Worm (Caenorhabditis elegans) whole organism, L4/young adult: ENCODE data around the gene nsph-3.2.

ENCODE experiments used
- W03F9.2 ChIP-seq: fragments of 150-350 bp; optimal IDR thresholded peaks from 2 replicates; lab custom pipeline; 2014; ENCODE audit warnings: missing biosample characterization, missing genetic modification characterization
- dao-5 ChIP-seq: sonication (generic microtip); optimal IDR thresholded peaks from 2 replicates; lab custom pipeline; 2016; ENCODE audit warnings: missing genotype, missing genetic modification characterization, moderate library complexity, missing compliant biosample characterization
- him-1 ChIP-seq: sonication (generic microtip); optimal IDR thresholded peaks from 2 replicates; lab custom pipeline; 2016; ENCODE audit warnings: missing genotype, missing genetic modification reagents, missing genetic modification characterization, missing compliant biosample characterization

Gene nsph-3.2

DNA sequence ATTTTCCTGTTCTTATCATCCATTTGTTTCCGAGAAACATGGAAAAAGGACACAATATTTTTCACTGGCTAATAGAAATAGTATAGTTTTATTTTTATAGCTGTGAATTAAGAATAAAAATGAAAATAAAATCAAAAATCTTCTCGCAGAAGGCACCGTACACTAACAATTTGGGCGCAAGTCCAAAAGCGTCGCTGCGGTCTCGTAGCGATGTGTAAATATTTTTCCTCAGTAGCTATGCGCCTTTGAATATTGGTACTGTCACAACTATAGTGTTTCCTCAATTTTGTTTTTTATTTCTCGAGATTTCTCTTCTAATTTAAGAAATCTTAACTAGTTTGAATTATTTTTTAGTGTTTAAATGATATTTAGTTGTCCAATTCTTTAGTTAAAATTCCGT is 44.4 kb downstream of the nsph-3.2 start:
- TF ChIP-seq W03F9.2 (tag; lab: Kevin White, UChicago) = no peak
- TF ChIP-seq dao-5 (tag; lab: Kevin White, UChicago) = no peak
- no peak for TF ChIP-seq him-1 (tag; lab: Kevin White, UChicago)

DNA sequence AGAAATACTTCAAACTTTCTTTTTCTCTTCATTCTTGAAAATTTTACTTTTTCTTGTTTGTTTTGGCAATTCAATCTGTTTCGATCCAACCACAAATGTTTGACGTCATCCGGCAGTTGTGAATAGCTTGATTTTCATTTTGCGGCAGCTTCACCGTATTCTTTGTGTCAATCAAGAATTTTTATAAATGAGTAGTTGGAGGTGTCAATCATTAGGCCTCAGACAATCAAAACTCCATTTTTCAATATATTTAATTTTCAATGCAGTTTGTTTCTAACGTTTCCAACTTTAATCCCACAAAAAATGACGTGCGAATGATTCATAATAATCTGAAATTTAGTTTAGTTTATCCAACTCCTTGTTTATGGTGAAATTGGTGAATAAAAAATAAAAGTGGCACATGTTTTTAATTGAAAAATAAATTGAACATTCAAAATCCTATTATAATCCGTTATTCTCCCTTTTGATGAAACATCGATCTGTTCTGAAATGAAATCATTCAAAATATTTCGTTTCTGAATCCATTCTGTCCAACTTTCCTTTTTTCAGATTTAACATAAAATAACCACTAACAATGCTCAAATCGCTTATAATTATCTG is 44.9 kb downstream of the nsph-3.2 start, which contains the start of gene ttr-53:
Gene ttr-53 (plus strand): TSS at position 550 of the 600 bp plus-strand sequence.
- TF ChIP-seq him-1 (tag; lab: Kevin White, UChicago) = no peak
- no peak for TF ChIP-seq W03F9.2 (tag; lab: Kevin White, UChicago)
- no peak for TF ChIP-seq dao-5 (tag; lab: Kevin White, UChicago)

DNA sequence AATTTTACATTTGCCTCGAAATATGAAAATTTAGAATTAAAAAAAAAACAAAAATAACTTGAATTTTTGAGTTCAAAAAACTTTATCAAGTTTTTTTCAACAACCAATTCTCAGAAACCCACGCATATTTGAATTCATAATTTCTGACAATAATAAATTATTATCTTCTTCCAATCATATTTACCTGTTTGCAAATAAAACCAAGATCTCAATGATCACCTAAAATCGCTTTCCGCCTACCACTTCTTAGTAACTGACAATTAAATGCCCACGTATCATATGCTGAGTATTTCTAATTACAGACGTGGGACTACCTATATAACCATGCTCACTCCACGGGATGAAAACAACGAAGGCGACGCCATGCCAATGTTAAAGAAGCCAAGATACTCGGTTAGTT is 49.0 kb downstream of the nsph-3.2 start, which contains the start of gene pps-1:
Gene pps-1 (plus strand): TSS at position 301 of the 400 bp plus-strand sequence.
- no peak for TF ChIP-seq dao-5 (tag; lab: Kevin White, UChicago)
- TF ChIP-seq him-1 (tag; lab: Kevin White, UChicago) = no peak
- TF ChIP-seq W03F9.2 (tag; lab: Kevin White, UChicago) = no peak
